Fruit fly (Drosophila melanogaster) whole organism, pupa: ENCODE data around the gene anchor.

Source experiments
- CG10348 ChIP-seq: fragments of 200-800 bp; sonication (Bioruptor generic); IDR thresholded peaks from 2 replicates; pipeline ENCODE4 v1.3.6; 2022; ENCODE audit warnings: missing biosample characterization, missing genetic modification characterization
- CG32121 ChIP-seq: fragments of 200-800 bp; sonication (Bioruptor generic); IDR thresholded peaks from 2 replicates; pipeline ENCODE4 v1.3.6; 2022; ENCODE audit warnings: missing biosample characterization, missing genetic modification characterization
- CG8159 ChIP-seq: fragments of 200-800 bp; sonication (Bioruptor generic); optimal IDR thresholded peaks from 3 replicates; lab custom pipeline; 2018; ENCODE audit warnings: missing biosample characterization, mild to moderate bottlenecking, missing genetic modification characterization, moderate library complexity
- CG8301 ChIP-seq: fragments of 200-800 bp; sonication (Bioruptor generic); optimal IDR thresholded peaks from 2 replicates; lab custom pipeline; 2018; ENCODE audit warnings: missing biosample characterization, mild to moderate bottlenecking, missing genetic modification characterization
- CG9948 ChIP-seq: fragments of 200-800 bp; sonication (Bioruptor generic); optimal IDR thresholded peaks from 2 replicates; lab custom pipeline; 2018; ENCODE audit warnings: missing biosample characterization, mild to moderate bottlenecking, missing genetic modification characterization, moderate library complexity
- EcR ChIP-seq: fragments of 200-800 bp; sonication (Bioruptor generic); optimal IDR thresholded peaks from 3 replicates; lab custom pipeline; 2019; ENCODE audit warnings: missing biosample characterization, missing genetic modification characterization, mild to moderate bottlenecking, moderate library complexity, missing genetic modification reagents

DNA sequence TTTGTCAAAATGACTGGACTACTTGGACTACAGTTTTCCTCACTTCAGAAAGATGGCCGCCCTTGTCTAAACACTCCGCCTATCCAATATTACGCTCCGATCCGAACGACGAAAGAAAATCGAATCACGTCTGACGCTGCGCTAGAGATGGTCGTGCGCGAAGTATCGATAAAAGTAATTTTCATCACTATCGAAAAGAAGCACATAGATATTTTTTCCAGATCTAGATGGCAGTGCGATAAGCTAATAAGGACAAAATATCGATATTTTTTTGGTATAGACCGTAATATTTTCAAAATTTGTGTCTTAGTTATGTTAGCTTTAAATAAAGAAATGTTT is 23.3 kb downstream of the anchor start, which contains the start of gene Pep:
- TF ChIP-seq CG8159 (tag; lab: Kevin White, UChicago): no peak
- no peak for TF ChIP-seq CG10348
- TF ChIP-seq EcR (GFP tag; lab: Kevin White, UChicago): no peak
- no peak for TF ChIP-seq CG8301 (tag; lab: Kevin White, UChicago)
- TF ChIP-seq CG9948 (tag; lab: Kevin White, UChicago): peak; percentile 5
- TF ChIP-seq CG32121 (GFP tag; lab: Robert Waterston, UW): no peak
